Worm (Caenorhabditis elegans) whole organism, L2 larva: ENCODE results near the gene C12D12.3.

Source experiments
- ama-1 ChIP-seq: fragments of 150-350 bp; optimal IDR thresholded peaks from 2 replicates; lab custom pipeline; 2018; ENCODE audit warnings: inconsistent platforms
- mdl-1 ChIP-seq, 2 experiments: fragments of 150-350 bp in 1 of 2; sonication (generic microtip) in 1 of 2; optimal IDR thresholded peaks; 2 replicates each; lab custom pipeline; 2017; ENCODE audit warnings: missing biosample characterization in 2 of 2, missing genetic modification characterization in 2 of 2
- nhr-237 ChIP-seq: fragments of 150-350 bp; optimal IDR thresholded peaks from 2 replicates; lab custom pipeline; 2014; ENCODE audit warnings: missing biosample characterization, missing genetic modification characterization
- snpc-4 ChIP-seq: fragments of 150-350 bp; optimal IDR thresholded peaks from 2 replicates; lab custom pipeline; 2014; ENCODE audit warnings: missing biosample characterization, missing genetic modification characterization
- ztf-11 ChIP-seq: sonication (generic microtip); optimal IDR thresholded peaks from 2 replicates; lab custom pipeline; 2017; ENCODE audit warnings: missing biosample characterization, missing genetic modification characterization

DNA sequence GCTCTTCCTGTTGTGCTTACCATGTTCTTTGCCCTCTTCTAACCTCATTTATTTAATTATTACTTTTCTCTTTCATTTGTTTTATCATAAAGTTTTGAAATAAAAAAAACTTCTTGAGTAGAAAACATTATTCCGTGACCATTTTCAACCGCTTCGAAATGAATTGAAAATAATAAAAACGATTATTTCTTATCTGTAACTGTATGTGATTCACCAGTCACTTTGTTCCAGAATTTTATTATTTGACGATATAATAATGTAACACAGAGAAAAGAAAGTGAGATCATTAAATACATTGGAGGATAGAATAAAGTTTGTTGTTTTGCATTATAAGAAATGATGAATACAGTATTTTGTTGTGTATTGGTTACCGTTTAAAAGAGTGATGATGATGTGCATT is 16.0 kb downstream of the C12D12.3 start:
- TF ChIP-seq nhr-237 (tag; lab: Kevin White, UChicago), result no peak
- no peak for TF ChIP-seq mdl-1 (tag; optimal IDR thresholded peaks at IDR 0.05; lab: Kevin White, UChicago)
- TF ChIP-seq ztf-11 (tag; lab: Kevin White, UChicago), result no peak
- TF ChIP-seq ama-1 (lab: Kevin White, UChicago), result no peak
- TF ChIP-seq snpc-4 (tag; lab: Kevin White, UChicago), result no peak
